ENCODE assay signal across 5 worm cellular contexts in genomic region chrIV:8000763-8001162, ce11.
TF ChIP-seq lines count a peak whose summit lies in the region.

No protein-coding gene starts in this region.

TF ChIP-seq in whole organism, L1 larva, 84 proteins besides CTCF, POLR2A, EP300 and RAD21:
- peak; percentile 75 for TF ChIP-seq nhr-85 (tag; lab: Kevin White, UChicago)
- TF ChIP-seq lin-15B (tag; optimal IDR thresholded peaks at IDR 0.05; lab: Kevin White, UChicago) = no peak
- no peak for TF ChIP-seq unc-62 (GFP tag; optimal IDR thresholded peaks at IDR 0.05; lab: Kevin White, UChicago)
- TF ChIP-seq sup-37 (GFP tag; optimal IDR thresholded peaks at IDR 0.05; lab: Kevin White, UChicago) = no peak
- TF ChIP-seq blmp-1 (tag; optimal IDR thresholded peaks at IDR 0.05; lab: Kevin White, UChicago) = peak; percentile 43

TF ChIP-seq in whole organism, L2 larva, 48 proteins besides CTCF, POLR2A, EP300 and RAD21:
- TF ChIP-seq nhr-25 (tag; optimal IDR thresholded peaks at IDR 0.05; lab: Kevin White, UChicago) = peak; percentile 31
- no peak for TF ChIP-seq mdl-1 (tag; optimal IDR thresholded peaks at IDR 0.05; lab: Kevin White, UChicago)
- TF ChIP-seq unc-55 (GFP tag; optimal IDR thresholded peaks at IDR 0.05; lab: Kevin White, UChicago) = no peak

TF ChIP-seq in whole organism, L4 larva, 104 proteins besides CTCF, POLR2A, EP300 and RAD21:
- no peak for TF ChIP-seq hlh-30 (tag; optimal IDR thresholded peaks at IDR 0.05; lab: Kevin White, UChicago; ENCODE audit: insufficient read depth)
- peak; percentile 21 for TF ChIP-seq aha-1 (tag; lab: Kevin White, UChicago)
- TF ChIP-seq nhr-28 (tag; optimal IDR thresholded peaks at IDR 0.05; lab: Kevin White, UChicago) = no peak
- no peak for TF ChIP-seq lin-39 (tag; optimal IDR thresholded peaks at IDR 0.05; lab: Kevin White, UChicago)
- no peak for TF ChIP-seq ceh-62 (tag; optimal IDR thresholded peaks at IDR 0.05; lab: Kevin White, UChicago)
- TF ChIP-seq hmg-1.1 (GFP tag; IDR thresholded peaks at IDR 0.05; lab: Robert Waterston, UW) = no peak
- TF ChIP-seq spr-3 (GFP tag; optimal IDR thresholded peaks at IDR 0.05; lab: Kevin White, UChicago) = no peak

TF ChIP-seq in whole organism, early embryonic, 17 proteins besides CTCF, POLR2A, EP300 and RAD21:
- TF ChIP-seq ceh-36 (tag; optimal IDR thresholded peaks at IDR 0.05; lab: Kevin White, UChicago) = peak; percentile 53
- TF ChIP-seq hmg-4 (GFP tag; optimal IDR thresholded peaks at IDR 0.05; lab: Kevin White, UChicago) = no peak
- TF ChIP-seq flt-1 (GFP tag; IDR thresholded peaks at IDR 0.05; lab: Robert Waterston, UW) = no peak
- TF ChIP-seq hnd-1 (tag; optimal IDR thresholded peaks at IDR 0.05; lab: Kevin White, UChicago) = no peak

TF ChIP-seq in whole organism, mixed stage, embryonic, 35 proteins besides CTCF, POLR2A, EP300 and RAD21:
- TF ChIP-seq mab-5 (tag; optimal IDR thresholded peaks at IDR 0.05; lab: Kevin White, UChicago) (no peak), lin-13 (tag; optimal IDR thresholded peaks at IDR 0.05; lab: Kevin White, UChicago) (no peak), elt-3 (tag; optimal IDR thresholded peaks at IDR 0.05; lab: Kevin White, UChicago) (no peak), unc-39 (tag; optimal IDR thresholded peaks at IDR 0.05; lab: Kevin White, UChicago) (no peak), sptf-1 (tag; optimal IDR thresholded peaks at IDR 0.05; lab: Kevin White, UChicago) (no peak), zip-8 (tag; optimal IDR thresholded peaks at IDR 0.05; lab: Kevin White, UChicago) (peak; percentile 38), mls-2 (tag; optimal IDR thresholded peaks at IDR 0.05; lab: Kevin White, UChicago) (no peak), drap-1 (GFP tag; optimal IDR thresholded peaks at IDR 0.05; lab: Kevin White, UChicago) (no peak), pha-4 (tag; optimal IDR thresholded peaks at IDR 0.05; lab: Kevin White, UChicago) (no peak), nhr-28 (tag; optimal IDR thresholded peaks at IDR 0.05; lab: Kevin White, UChicago) (no peak), nhr-2 (tag; optimal IDR thresholded peaks at IDR 0.05; lab: Kevin White, UChicago) (peak; percentile 85), M03D4.4 (tag; optimal IDR thresholded peaks at IDR 0.05; lab: Kevin White, UChicago) (no peak)

Comparison
In these comparisons a context has a peak if more than half of its experiments do, and no peak if none do; other contexts are left out.
1. Of the 29 proteins assayed by ChIP-seq in both whole organism, L4 larva and whole organism, L1 larva: peak only in whole organism, L4 larva: aha-1; only in whole organism, L1 larva: none; in both: none; in neither: 28.